Worm (Caenorhabditis elegans) whole organism, L3 larva: ENCODE results near the gene try-9.

ENCODE experiments used
- ceh-82 ChIP-seq: fragments of 150-350 bp; optimal IDR thresholded peaks from 2 replicates; lab custom pipeline; 2014; ENCODE audit warnings: missing biosample characterization, missing genetic modification characterization
- daf-12 ChIP-seq: fragments of 150-350 bp; optimal IDR thresholded peaks from 2 replicates; lab custom pipeline; 2014; ENCODE audit warnings: missing biosample characterization, missing genetic modification reagents, missing genetic modification characterization
- elt-1 ChIP-seq: fragments of 150-350 bp; optimal IDR thresholded peaks from 2 replicates; lab custom pipeline; 2014; ENCODE audit warnings: missing biosample characterization, missing genetic modification characterization
- lin-15B ChIP-seq: fragments of 150-350 bp; optimal IDR thresholded peaks from 2 replicates; lab custom pipeline; 2014; ENCODE audit warnings: missing biosample characterization, missing genetic modification characterization
- nfya-1 ChIP-seq: sonication (generic microtip); optimal IDR thresholded peaks from 2 replicates; lab custom pipeline; 2017; ENCODE audit warnings: missing genetic modification characterization, mild to moderate bottlenecking, missing compliant biosample characterization, antibody characterized with exemption, moderate library complexity; ENCODE audit not compliant: insufficient read depth
- nhr-77 ChIP-seq: fragments of 150-350 bp; optimal IDR thresholded peaks from 2 replicates; lab custom pipeline; 2014; ENCODE audit warnings: missing biosample characterization, missing genetic modification characterization
- pha-4 ChIP-seq: fragments of 150-350 bp; optimal IDR thresholded peaks from 2 replicates; lab custom pipeline; 2014; ENCODE audit warnings: missing biosample characterization, missing genetic modification reagents, missing genetic modification characterization
- skn-1 ChIP-seq: fragments of 150-350 bp; optimal IDR thresholded peaks from 2 replicates; lab custom pipeline; 2014; ENCODE audit warnings: missing biosample characterization, missing genetic modification characterization
- tbx-2 ChIP-seq: sonication (generic microtip); optimal IDR thresholded peaks from 2 replicates; lab custom pipeline; 2016; ENCODE audit warnings: mild to moderate bottlenecking, missing genetic modification characterization, missing compliant biosample characterization
- ztf-4 ChIP-seq: fragments of 150-350 bp; optimal IDR thresholded peaks from 2 replicates; lab custom pipeline; 2014; ENCODE audit warnings: missing biosample characterization, missing genetic modification characterization

DNA sequence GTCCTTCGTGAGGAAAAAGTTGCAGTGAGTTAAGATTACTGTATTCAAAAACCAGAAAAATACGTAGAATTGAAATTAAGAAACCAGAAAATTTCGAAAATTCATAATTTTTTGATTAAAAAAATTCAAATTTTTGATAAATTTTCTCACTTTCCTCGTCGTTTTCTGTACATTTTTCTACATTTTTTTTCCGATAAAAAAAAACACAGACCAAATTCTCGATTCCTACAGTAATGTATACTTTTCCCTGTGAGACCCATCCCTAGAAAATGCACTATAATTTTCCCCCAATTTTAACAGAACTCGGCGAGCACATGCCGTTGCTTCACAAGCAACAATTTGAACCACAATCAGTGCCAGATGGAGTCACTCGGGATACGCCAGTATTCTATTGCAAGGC, 28.1 kb upstream of the try-9 start, which contains the start of gene athp-2:
- no peak for TF ChIP-seq pha-4 (tag; lab: Kevin White, UChicago)
- TF ChIP-seq nfya-1 (tag; lab: Kevin White, UChicago): no peak
- no peak for TF ChIP-seq elt-1 (tag; lab: Kevin White, UChicago)
- TF ChIP-seq tbx-2 (tag; lab: Kevin White, UChicago): no peak
- TF ChIP-seq ceh-82 (tag; lab: Kevin White, UChicago): no peak
- TF ChIP-seq lin-15B: no peak
- TF ChIP-seq nhr-77 (tag; lab: Kevin White, UChicago): no peak
- no peak for TF ChIP-seq skn-1 (tag; lab: Kevin White, UChicago)
- no peak for TF ChIP-seq ztf-4 (tag; lab: Kevin White, UChicago)
- no peak for TF ChIP-seq daf-12 (tag; lab: Kevin White, UChicago)
